Worm (Caenorhabditis elegans): ENCODE measurements around the gene tat-6.

Gene tat-6

DNA sequence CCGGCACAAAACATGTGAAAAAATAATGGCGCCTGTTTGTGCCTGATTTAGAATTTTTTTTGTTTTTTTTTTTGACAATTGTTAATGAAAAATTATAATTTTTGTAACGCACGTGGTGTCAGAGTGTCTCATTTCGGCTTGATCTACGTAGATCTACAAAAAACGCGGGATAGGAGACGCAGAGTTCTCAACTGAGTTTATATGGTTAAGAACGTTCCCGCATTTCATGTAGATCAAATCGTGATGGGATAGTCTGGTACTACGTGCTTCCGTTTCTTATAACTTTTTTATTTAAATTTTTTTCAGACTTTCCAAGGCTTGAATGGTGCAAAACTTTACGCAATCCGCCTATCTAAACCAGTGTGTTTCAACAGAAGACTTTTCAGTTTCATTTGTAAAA is at the start of gene tat-6:
Gene tat-6, plus strand, starts transcription at position 301 of the 400 bp plus-strand sequence.
- no peak for TF ChIP-seq mls-2 (tag; optimal IDR thresholded peaks at IDR 0.05)
- no peak for TF ChIP-seq tbx-8 (GFP tag; optimal IDR thresholded peaks at IDR 0.05)
- no peak for TF ChIP-seq nhr-237 (tag; optimal IDR thresholded peaks at IDR 0.05)

DNA sequence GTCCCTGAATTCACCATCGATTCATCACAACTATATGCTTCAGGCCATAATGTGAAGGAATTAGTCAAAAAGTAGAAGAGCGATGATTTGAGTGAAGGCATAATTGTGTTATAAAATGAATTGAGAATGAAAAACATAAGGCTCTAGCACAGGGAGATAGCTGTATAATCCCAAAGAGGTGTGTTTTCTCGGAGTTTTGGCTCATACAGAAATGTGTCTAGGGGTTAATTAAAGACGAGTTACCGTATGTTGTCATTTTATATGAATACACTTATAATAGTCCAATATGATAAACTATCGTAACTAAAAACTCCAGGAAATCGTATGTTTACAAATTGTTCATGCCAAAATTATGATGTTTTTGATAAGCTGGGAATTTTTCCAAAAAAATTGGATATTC is 48.1 kb upstream of the tat-6 start, which contains the start of gene srt-5:
Gene srt-5, minus strand, starts transcription at position 101 of the 400 bp plus-strand sequence.
- TF ChIP-seq nhr-12 (tag; optimal IDR thresholded peaks at IDR 0.05) (no peak), tbx-8 (GFP tag; optimal IDR thresholded peaks at IDR 0.05) (no peak), mab-5 (tag; optimal IDR thresholded peaks at IDR 0.05) (no peak), nhr-28 (tag; optimal IDR thresholded peaks at IDR 0.05) (no peak), ham-2 (GFP tag; optimal IDR thresholded peaks at IDR 0.05) (no peak), sem-2 (GFP tag; optimal IDR thresholded peaks at IDR 0.05) (no peak), hlh-1 (tag; optimal IDR thresholded peaks at IDR 0.05) (no peak), ces-1 (GFP tag; optimal IDR thresholded peaks at IDR 0.05) (no peak), ceh-43 (GFP tag; optimal IDR thresholded peaks at IDR 0.05) (no peak), ztf-11 (tag; optimal IDR thresholded peaks at IDR 0.05) (no peak), sptf-1 (tag; optimal IDR thresholded peaks at IDR 0.05) (no peak), mep-1 (tag; optimal IDR thresholded peaks at IDR 0.05) (no peak)

DNA sequence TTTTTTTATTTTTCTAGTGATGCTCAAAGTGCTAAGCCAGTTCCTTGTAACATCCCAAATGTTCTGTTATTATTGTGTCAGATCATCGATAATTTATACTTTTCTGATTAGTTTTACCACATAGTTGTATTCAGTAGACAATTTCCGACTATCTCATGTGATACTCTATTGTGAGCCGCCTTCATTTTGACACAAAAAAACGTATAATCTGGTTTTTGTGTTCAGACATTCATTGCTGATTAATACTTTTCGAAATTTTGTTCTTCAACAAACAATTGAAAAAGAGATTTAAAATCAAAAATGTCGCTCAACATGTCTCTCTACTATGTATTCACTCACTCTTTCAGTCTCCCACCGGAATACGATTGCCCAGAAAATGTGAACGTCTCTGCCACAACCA is 47.4 kb upstream of the tat-6 start, which contains the start of gene srt-7:
Gene srt-7, plus strand, starts transcription at position 301 of the 400 bp plus-strand sequence.
- TF ChIP-seq lsy-2 (tag; optimal IDR thresholded peaks at IDR 0.05) (no peak), nhr-12 (tag; optimal IDR thresholded peaks at IDR 0.05) (no peak), blmp-1 (tag; optimal IDR thresholded peaks at IDR 0.05) (no peak), nhr-76 (tag; optimal IDR thresholded peaks at IDR 0.05) (no peak), ztf-11 (tag; optimal IDR thresholded peaks at IDR 0.05) (no peak), zip-8 (tag; optimal IDR thresholded peaks at IDR 0.05) (no peak), sem-2 (GFP tag; optimal IDR thresholded peaks at IDR 0.05) (no peak), nhr-237 (tag; optimal IDR thresholded peaks at IDR 0.05) (no peak), M03D4.4 (tag; optimal IDR thresholded peaks at IDR 0.05) (no peak), flh-1 (GFP tag; optimal IDR thresholded peaks at IDR 0.05) (no peak)

DNA sequence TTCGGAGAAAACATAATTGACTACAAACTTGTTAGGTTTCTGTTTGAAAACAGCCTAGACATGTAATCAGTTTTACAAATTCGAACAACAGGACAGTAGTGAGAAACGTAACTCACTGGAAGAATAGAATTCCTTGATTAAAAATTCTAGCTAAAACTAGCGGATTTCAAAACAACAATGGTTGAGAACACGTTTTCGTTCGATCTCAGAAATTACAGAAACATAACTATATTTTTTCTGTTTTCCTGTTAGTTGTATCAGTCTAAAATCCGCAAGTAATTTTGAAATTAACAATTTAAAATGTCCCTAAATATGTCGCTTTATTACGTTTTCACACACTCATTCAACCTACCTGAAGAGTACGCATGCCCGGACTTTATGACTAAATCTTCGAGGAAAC is 42.6 kb upstream of the tat-6 start, which contains the start of gene srt-8:
Gene srt-8, plus strand, starts transcription at position 301 of the 400 bp plus-strand sequence.
- TF ChIP-seq mab-5 (tag; optimal IDR thresholded peaks at IDR 0.05) (no peak), nhr-237 (tag; optimal IDR thresholded peaks at IDR 0.05) (no peak), cnd-1 (tag; optimal IDR thresholded peaks at IDR 0.05) (no peak), tbx-8 (GFP tag; optimal IDR thresholded peaks at IDR 0.05) (no peak), lin-32 (GFP tag; optimal IDR thresholded peaks at IDR 0.05) (no peak), ceh-83 (GFP tag; optimal IDR thresholded peaks at IDR 0.05) (no peak), elt-3 (tag; optimal IDR thresholded peaks at IDR 0.05) (no peak), hlh-1 (tag; optimal IDR thresholded peaks at IDR 0.05) (no peak)

DNA sequence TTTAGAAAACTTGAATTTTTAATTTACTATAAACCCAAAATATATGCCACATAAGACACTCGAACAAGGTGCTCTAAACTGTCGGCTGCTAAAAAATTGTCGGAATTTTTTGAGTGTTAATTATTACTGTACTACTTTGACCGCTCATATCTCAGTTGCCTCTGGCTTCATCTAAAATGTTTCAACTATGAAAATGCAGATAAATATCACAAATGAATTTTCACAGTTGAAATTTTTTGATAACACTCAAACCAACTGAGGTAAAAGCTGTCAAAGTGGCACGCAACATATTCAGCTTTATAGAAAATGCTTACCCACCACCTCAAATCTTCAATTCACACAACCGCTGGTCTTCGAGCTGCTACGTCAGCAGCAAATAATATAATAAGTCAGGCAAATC is 40.1 kb upstream of the tat-6 start, which contains the start of gene acs-21:
Gene acs-21, plus strand, starts transcription at position 301 of the 400 bp plus-strand sequence.
- TF ChIP-seq blmp-1 (tag; optimal IDR thresholded peaks at IDR 0.05): no peak
- no peak for TF ChIP-seq tbx-8 (GFP tag; optimal IDR thresholded peaks at IDR 0.05)
- TF ChIP-seq nhr-2 (tag; optimal IDR thresholded peaks at IDR 0.05): no peak
- no peak for TF ChIP-seq ceh-83 (GFP tag; optimal IDR thresholded peaks at IDR 0.05)
- TF ChIP-seq elt-1 (tag; optimal IDR thresholded peaks at IDR 0.05; ENCODE audit: borderline replicate concordance, insufficient read depth): no peak
- no peak for TF ChIP-seq hlh-1 (tag; optimal IDR thresholded peaks at IDR 0.05)
- TF ChIP-seq ham-2 (GFP tag; optimal IDR thresholded peaks at IDR 0.05): no peak
- TF ChIP-seq nhr-12 (tag; optimal IDR thresholded peaks at IDR 0.05): no peak
- no peak for TF ChIP-seq unc-62 (GFP tag; optimal IDR thresholded peaks at IDR 0.05)
- no peak for TF ChIP-seq ceh-39 (tag; optimal IDR thresholded peaks at IDR 0.05)
- no peak for TF ChIP-seq sem-2 (GFP tag; optimal IDR thresholded peaks at IDR 0.05)
- no peak for TF ChIP-seq unc-120 (tag; optimal IDR thresholded peaks at IDR 0.05; ENCODE audit: poor library complexity, severe bottlenecking)
- no peak for TF ChIP-seq nhr-76 (tag; optimal IDR thresholded peaks at IDR 0.05)
- TF ChIP-seq nhr-28 (tag; optimal IDR thresholded peaks at IDR 0.05): no peak

DNA sequence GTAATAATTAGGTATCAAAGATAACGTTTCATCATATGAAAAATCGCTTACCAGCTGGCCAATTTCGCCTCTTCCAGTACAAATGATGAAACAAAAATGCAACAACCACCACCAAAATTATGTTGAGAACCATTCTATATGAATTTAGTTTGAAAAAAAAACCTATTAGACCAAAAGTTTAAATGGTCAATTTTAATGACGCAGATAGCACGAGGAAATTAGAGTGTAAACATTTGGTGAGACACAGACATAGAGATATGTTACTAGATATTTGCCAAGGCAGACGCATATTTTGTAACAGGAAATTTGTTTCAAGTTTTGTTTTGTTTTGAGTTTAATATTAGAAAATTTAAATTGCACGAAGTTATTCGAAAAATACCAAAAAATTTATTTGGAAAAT is 34.6 kb upstream of the tat-6 start, which contains the start of gene cyp-33C9:
Gene cyp-33C9, minus strand, starts transcription at position 211 of the 400 bp plus-strand sequence.
- TF ChIP-seq lin-13 (tag; optimal IDR thresholded peaks at IDR 0.05): no peak
- no peak for TF ChIP-seq nhr-76 (tag; optimal IDR thresholded peaks at IDR 0.05)
- TF ChIP-seq nhr-237 (tag; optimal IDR thresholded peaks at IDR 0.05): no peak
